Worm (Caenorhabditis elegans): Measurements from ENCODE around the gene srt-54.

srt-54 gene

DNA sequence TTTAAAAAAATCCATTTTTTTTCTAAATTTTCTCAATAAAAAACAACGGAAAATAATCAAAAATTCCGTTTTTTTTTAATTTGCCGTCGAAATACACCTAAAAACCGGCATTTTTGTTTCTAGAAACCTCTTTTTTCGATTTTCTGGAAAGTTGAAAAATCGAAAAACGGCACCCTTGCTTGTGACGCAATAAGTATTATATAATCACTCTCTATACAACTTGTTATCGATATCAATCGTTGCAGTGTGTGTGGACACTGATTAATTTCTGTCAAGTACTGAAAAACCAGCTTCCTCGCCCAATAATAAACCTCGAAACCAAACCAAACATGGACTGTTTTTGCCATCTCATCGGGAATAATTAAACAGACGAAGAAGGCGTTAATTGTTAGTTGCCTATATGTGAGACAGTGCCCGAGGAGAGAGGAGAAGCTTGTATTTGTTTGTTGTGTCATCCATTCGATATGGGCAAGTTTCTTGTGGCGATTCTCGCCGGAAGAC lies 40.0 kb downstream of the srt-54 start:
- TF ChIP-seq zip-8 (tag; optimal IDR thresholded peaks at IDR 0.05): peak; percentile 75
- no peak for TF ChIP-seq pha-4 (tag; optimal IDR thresholded peaks at IDR 0.05)

DNA sequence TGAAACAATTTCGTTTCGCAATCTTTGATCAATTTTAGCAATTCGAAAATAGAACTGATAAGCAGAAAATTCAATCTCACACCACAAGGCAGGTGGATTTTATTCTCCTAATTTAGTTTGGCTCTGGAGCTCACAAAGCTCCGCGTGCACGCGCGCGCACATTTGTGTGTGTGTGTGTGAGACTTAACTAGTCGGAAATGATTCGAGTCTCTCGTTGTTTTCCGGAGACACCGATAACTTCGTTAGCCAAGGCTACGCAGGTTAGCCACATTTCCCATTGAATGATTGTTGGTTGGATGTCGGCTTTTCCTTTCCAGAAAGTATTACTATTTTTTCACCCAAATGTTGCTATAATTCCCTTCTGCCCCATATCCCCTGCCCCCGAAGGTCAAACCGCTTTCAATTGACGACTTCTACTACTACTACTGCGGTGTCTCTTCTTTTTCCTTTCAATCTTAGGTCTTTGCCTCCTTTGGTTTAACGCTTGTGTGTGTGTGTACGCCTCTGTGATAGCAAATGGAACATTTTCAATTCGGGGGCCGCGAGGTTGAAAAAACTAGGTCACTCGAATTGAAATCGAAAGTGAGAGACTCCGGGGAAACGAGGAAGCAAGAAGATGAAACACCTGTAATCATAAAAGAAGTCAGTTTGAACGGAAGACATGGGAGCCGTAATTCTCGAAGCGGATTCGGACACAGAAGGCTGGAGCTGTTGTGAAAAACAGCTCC lies 41.2 kb downstream of the srt-54 start:
- TF ChIP-seq ces-1 (GFP tag; optimal IDR thresholded peaks at IDR 0.05): peak; percentile 90
- TF ChIP-seq mep-1 (tag; optimal IDR thresholded peaks at IDR 0.05): no peak
- peak; percentile 52 for TF ChIP-seq ham-2 (GFP tag; optimal IDR thresholded peaks at IDR 0.05)
- no peak for TF ChIP-seq zip-8 (tag; optimal IDR thresholded peaks at IDR 0.05)
- peak; percentile 59 for TF ChIP-seq blmp-1 (tag; optimal IDR thresholded peaks at IDR 0.05)

DNA sequence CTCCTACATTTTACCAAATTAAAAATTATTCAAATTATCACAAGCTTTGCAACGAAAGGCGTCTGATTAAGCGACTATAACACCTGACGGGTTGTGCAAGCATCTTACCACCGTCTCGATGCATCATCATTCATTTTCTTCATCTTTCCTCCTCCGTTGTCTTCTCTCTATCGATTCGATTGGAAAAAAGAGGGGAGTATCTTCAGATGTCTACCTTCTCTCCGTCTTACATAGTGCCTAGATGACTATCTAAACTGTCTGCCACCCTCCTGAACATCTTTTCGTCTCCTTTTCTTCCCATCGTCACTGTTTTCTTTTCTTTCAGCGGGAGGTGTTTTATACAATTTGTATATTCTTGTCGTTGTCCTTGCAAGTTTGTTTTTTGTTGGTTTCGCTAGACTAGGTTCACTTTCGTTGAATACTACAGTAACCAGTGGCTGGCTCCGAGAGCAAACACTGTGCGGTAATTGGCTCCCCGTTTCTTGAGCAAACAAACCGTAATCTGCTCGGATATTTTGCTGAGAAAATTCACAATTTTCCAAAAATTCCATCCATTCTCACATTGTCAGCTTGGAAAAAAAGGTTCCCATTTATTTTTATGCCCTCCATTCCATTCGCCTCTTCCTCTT lies 42.4 kb downstream of the srt-54 start:
- TF ChIP-seq hlh-1 (tag; optimal IDR thresholded peaks at IDR 0.05): peak; percentile 68
- TF ChIP-seq unc-62 (GFP tag; optimal IDR thresholded peaks at IDR 0.05): peak; percentile 51
- TF ChIP-seq snpc-4 (tag; optimal IDR thresholded peaks at IDR 0.05): no peak
- peak; percentile 89 for TF ChIP-seq ceh-39 (tag; optimal IDR thresholded peaks at IDR 0.05)
- TF ChIP-seq nhr-28 (tag; optimal IDR thresholded peaks at IDR 0.05): no peak
- TF ChIP-seq M03D4.4 (tag; optimal IDR thresholded peaks at IDR 0.05): no peak
- TF ChIP-seq lsy-2 (tag; optimal IDR thresholded peaks at IDR 0.05): peak; percentile 54
- TF ChIP-seq ceh-43 (GFP tag; optimal IDR thresholded peaks at IDR 0.05): no peak
- peak; percentile 10 for TF ChIP-seq unc-120 (tag; optimal IDR thresholded peaks at IDR 0.05; ENCODE audit: poor library complexity, severe bottlenecking)
- TF ChIP-seq pha-4 (tag; optimal IDR thresholded peaks at IDR 0.05): peak; percentile 26

DNA sequence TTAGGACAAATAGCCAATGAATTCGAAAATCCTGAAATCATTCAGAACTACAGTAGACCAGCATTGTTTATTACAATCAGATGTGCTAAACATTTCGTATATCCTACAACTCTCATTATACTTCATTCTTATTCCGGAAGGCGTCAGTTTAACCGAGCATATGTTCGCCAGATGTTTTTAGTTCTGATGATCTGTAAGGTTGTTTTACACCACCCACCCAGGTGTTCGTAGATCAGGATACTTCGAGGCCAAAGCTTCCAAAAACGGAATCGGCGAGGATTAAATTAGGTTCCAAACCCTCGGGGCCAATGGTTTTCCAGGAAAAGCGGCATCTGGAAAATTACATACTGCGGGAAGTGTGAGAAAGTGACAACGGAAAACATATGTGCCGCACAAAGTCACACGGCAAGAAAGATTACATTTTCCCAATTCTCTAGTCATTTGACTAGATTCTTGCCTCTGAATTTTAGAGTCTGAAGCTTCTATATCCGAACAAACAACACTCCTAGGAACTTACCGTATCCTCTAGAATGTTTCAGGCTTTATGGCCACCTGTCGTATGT lies 43.6 kb downstream of the srt-54 start:
- TF ChIP-seq M03D4.4 (tag; optimal IDR thresholded peaks at IDR 0.05) (no peak), snpc-4 (tag; optimal IDR thresholded peaks at IDR 0.05) (no peak), ham-2 (GFP tag; optimal IDR thresholded peaks at IDR 0.05) (no peak), hlh-1 (tag; optimal IDR thresholded peaks at IDR 0.05) (peak; percentile 64), sptf-1 (tag; optimal IDR thresholded peaks at IDR 0.05) (no peak), lin-32 (GFP tag; optimal IDR thresholded peaks at IDR 0.05) (peak; percentile 52), flh-1 (GFP tag; optimal IDR thresholded peaks at IDR 0.05) (no peak), nhr-2 (tag; optimal IDR thresholded peaks at IDR 0.05) (no peak), zip-8 (tag; optimal IDR thresholded peaks at IDR 0.05) (no peak), mab-5 (tag; optimal IDR thresholded peaks at IDR 0.05) (no peak)

DNA sequence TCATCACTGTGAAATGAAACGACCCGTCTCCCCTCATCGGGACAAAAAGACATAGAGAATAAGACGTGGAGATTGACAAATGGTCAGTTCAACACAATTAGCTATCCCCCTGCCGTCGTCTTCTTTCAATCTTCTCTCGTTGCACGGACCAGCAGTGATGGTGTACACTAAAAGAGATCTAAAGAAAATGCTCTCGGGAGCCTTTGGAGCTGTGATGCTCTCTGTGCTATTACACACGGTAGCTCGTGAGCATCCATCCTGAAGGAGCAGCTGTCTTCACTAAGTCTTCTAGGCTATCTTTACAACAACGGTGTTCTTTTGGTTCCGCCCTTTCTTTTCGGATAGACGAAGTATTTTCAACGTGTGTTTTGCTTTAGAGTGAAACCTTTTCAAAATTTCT lies 44.3 kb downstream of the srt-54 start:
- TF ChIP-seq unc-120 (tag; optimal IDR thresholded peaks at IDR 0.05; ENCODE audit: poor library complexity, severe bottlenecking): peak; percentile 80
- peak; percentile 99 for TF ChIP-seq hlh-1 (tag; optimal IDR thresholded peaks at IDR 0.05)
- TF ChIP-seq ces-1 (GFP tag; optimal IDR thresholded peaks at IDR 0.05): peak; percentile 29
- TF ChIP-seq unc-62 (GFP tag; optimal IDR thresholded peaks at IDR 0.05): peak; percentile 74
- TF ChIP-seq unc-39 (tag; optimal IDR thresholded peaks at IDR 0.05): no peak
- no peak for TF ChIP-seq flh-1 (GFP tag; optimal IDR thresholded peaks at IDR 0.05)

DNA sequence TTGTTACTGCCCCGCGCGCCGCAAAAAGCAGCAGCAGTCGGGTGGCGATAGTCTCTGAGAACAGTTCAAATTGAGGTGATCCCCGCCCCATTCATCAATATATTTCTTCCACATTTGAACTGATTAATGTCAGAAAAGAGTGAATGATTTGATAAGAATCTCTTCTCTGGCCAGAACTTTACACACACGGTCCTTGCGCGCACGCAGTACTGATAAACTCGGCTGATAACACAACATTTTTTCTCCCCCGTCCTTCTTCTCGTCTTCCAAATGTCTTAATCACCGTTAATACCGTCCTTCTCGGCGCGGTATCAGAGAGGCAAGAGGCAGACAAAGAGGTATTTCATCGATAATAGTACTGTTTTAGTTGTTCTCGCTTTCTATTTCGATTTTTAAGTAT lies 45.2 kb downstream of the srt-54 start, which contains the start of gene etr-1:
TSS of gene etr-1 (plus strand) at position 193 of the 400 bp plus-strand sequence.
- TF ChIP-seq sem-2 (GFP tag; optimal IDR thresholded peaks at IDR 0.05) (no peak), elt-1 (tag; optimal IDR thresholded peaks at IDR 0.05; ENCODE audit: borderline replicate concordance, insufficient read depth) (peak; percentile 2)

DNA sequence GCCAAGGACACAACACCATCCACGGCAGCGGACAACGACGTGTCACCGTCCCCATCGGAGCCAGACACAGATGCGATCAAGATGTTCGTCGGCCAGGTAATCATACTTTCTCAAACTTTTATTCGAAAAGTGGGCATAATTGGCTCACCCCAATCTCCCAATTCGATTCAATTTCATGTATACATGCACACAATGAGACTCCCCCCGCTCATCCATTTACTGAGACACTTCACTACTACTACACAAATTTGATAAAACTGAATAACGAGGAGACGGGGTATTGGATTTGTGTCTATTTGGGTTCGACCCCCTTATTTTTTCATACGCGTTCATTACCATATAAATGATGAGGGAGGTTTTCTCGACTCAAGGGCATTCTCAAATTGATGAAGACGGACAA lies 46.2 kb downstream of the srt-54 start:
- TF ChIP-seq ztf-11 (tag; optimal IDR thresholded peaks at IDR 0.05): no peak
- peak; percentile 98 for TF ChIP-seq ces-1 (GFP tag; optimal IDR thresholded peaks at IDR 0.05)
